ENCODE assay signal across 3 fruit fly cellular contexts in the genomic region with DNA sequence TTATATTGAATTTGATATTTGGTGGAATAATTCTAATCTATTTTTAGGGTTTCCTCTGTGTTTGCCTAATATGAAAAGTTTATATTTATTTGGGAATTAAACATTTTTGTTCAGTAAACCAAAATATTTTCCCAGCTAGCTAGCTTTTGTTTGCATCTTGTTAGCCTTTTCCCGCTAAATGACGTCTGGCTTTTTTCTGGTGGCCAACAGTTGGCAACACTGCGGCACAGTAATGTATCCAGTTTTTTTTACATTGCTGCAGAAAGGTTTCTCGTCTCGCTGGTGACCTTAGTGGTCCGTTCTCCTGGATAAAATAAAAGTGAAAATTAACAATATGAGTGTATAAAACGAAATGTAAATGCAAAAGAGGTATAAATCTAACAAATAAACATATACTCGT.
TF ChIP-seq lines count a peak whose summit lies in the region.

A gene (plus strand): TSS at position 243 of the 400 bp plus-strand sequence.

- TF ChIP-seq CTCF in whole organism, embryonic (GFP tag; optimal IDR thresholded peaks at IDR 0.05; lab: Kevin White, UChicago), result no peak

TF ChIP-seq in whole organism, embryonic, 481 proteins besides CTCF, POLR2A, EP300 and RAD21 (continues in another document):
- TF ChIP-seq Taf1 (GFP tag; IDR thresholded peaks at IDR 0.05; lab: Robert Waterston, UW) (no peak), Bteb2 (GFP tag; optimal IDR thresholded peaks at IDR 0.05; lab: Kevin White, UChicago) (no peak), pzg (GFP tag; optimal IDR thresholded peaks at IDR 0.05; lab: Kevin White, UChicago) (peak; percentile 24), CG2116 (GFP tag; optimal IDR thresholded peaks at IDR 0.05; lab: Kevin White, UChicago) (peak; percentile 16), CG14710 (tag; optimal IDR thresholded peaks at IDR 0.05; lab: Kevin White, UChicago) (peak; percentile 3), ara (GFP tag; IDR thresholded peaks at IDR 0.05; lab: Robert Waterston, UW) (no peak), Med (GFP tag; lab: Kevin White, UChicago) (peak; percentile 73), CG9727 (GFP tag; optimal IDR thresholded peaks at IDR 0.05; lab: Kevin White, UChicago) (no peak), CG2199 (GFP tag; IDR thresholded peaks at IDR 0.05; lab: Robert Waterston, UW) (0 out of 3 replicates have a peak, but pooled peaks have one; percentile 45), CG1603 (tag; optimal IDR thresholded peaks at IDR 0.05; lab: Kevin White, UChicago) (peak; percentile 51), CG30020 (tag; optimal IDR thresholded peaks at IDR 0.05; lab: Kevin White, UChicago) (peak; percentile 80), trem (tag; optimal IDR thresholded peaks at IDR 0.05; lab: Kevin White, UChicago) (peak; percentile 42), HmgD (GFP tag; optimal IDR thresholded peaks at IDR 0.05; lab: Kevin White, UChicago) (no peak), CoRest (tag; optimal IDR thresholded peaks at IDR 0.05; lab: Kevin White, UChicago) (peak; percentile 8), CG9797 (GFP tag; optimal IDR thresholded peaks at IDR 0.05; lab: Kevin White, UChicago) (peak; percentile 2), CG4617 (GFP tag; optimal IDR thresholded peaks at IDR 0.05; lab: Kevin White, UChicago; ENCODE audit: borderline replicate concordance) (peak; percentile 8), CG18011 (GFP tag; optimal IDR thresholded peaks at IDR 0.05; lab: Kevin White, UChicago) (peak; percentile 81), Sry-β (GFP tag; optimal IDR thresholded peaks at IDR 0.05; lab: Kevin White, UChicago) (peak; percentile 90), repo (GFP tag; optimal IDR thresholded peaks at IDR 0.05; lab: Kevin White, UChicago) (no peak), YL-1 (GFP tag; optimal IDR thresholded peaks at IDR 0.05; lab: Kevin White, UChicago) (peak; percentile 32), MESR4 (GFP tag; optimal IDR thresholded peaks at IDR 0.05; lab: Kevin White, UChicago) (peak; percentile 52), stwl (tag; optimal IDR thresholded peaks at IDR 0.05; lab: Kevin White, UChicago) (peak; percentile 7), Nf-YC (tag; optimal IDR thresholded peaks at IDR 0.05; lab: Kevin White, UChicago) (peak; percentile 3), nom (GFP tag; optimal IDR thresholded peaks at IDR 0.05; lab: Kevin White, UChicago) (peak; percentile 2), CG15514 (GFP tag; optimal IDR thresholded peaks at IDR 0.05; lab: Kevin White, UChicago) (peak; percentile 5), Hr51 (GFP tag; optimal IDR thresholded peaks at IDR 0.05; lab: Kevin White, UChicago) (no peak), Sry-δ (GFP tag; optimal IDR thresholded peaks at IDR 0.05; lab: Kevin White, UChicago) (peak; percentile 36), CG8924 (tag; optimal IDR thresholded peaks at IDR 0.05; lab: Kevin White, UChicago) (peak; percentile 31)

TF ChIP-seq in whole organism, prepupa, 60 proteins besides CTCF, POLR2A, EP300 and RAD21:
- TF ChIP-seq ss (GFP tag; optimal IDR thresholded peaks at IDR 0.05; lab: Kevin White, UChicago) (peak in 1 of 2 experiments; percentile 32), CG8319 (GFP tag; optimal IDR thresholded peaks at IDR 0.05; lab: Kevin White, UChicago) (peak; percentile 53), dsx (GFP tag; optimal IDR thresholded peaks at IDR 0.05; lab: Kevin White, UChicago; ENCODE audit: poor library complexity, severe bottlenecking) (peak; percentile 51), Eip78C (GFP tag; lab: Kevin White, UChicago) (peak; percentile 42), CG4318 (GFP tag; optimal IDR thresholded peaks at IDR 0.05; lab: Kevin White, UChicago) (no peak), CG15336 (GFP tag; IDR thresholded peaks at IDR 0.05; lab: Robert Waterston, UW) (no peak)
TF ChIP-seq in whole organism, prepupa: peak in this region for 4.

TF ChIP-seq in whole organism, wandering third instar larva, 38 proteins besides CTCF, POLR2A, EP300 and RAD21:
- TF ChIP-seq Myc (optimal IDR thresholded peaks at IDR 0.05; lab: Kevin White, UChicago), result peak; percentile 69
- no peak for TF ChIP-seq CG9705 (GFP tag; optimal IDR thresholded peaks at IDR 0.05; lab: Kevin White, UChicago)
- TF ChIP-seq sv (GFP tag; optimal IDR thresholded peaks at IDR 0.05; lab: Kevin White, UChicago), result no peak
- TF ChIP-seq fru (GFP tag; optimal IDR thresholded peaks at IDR 0.05; lab: Kevin White, UChicago), result peak; percentile 85
- no peak for TF ChIP-seq pan (optimal IDR thresholded peaks at IDR 0.05; lab: Kevin White, UChicago)
- TF ChIP-seq dl (GFP tag; optimal IDR thresholded peaks at IDR 0.05; lab: Kevin White, UChicago; ENCODE audit: insufficient read depth in 1 of 2, partially characterized antibody in 2 of 2), result no peak
- TF ChIP-seq dmrt93B (GFP tag; optimal IDR thresholded peaks at IDR 0.05; lab: Kevin White, UChicago), result no peak
- no peak for TF ChIP-seq rgr (GFP tag; optimal IDR thresholded peaks at IDR 0.05; lab: Kevin White, UChicago)
- TF ChIP-seq HLH106 (tag; optimal IDR thresholded peaks at IDR 0.05; lab: Kevin White, UChicago), result no peak
- peak; percentile 60 for TF ChIP-seq woc (GFP tag; optimal IDR thresholded peaks at IDR 0.05; lab: Kevin White, UChicago)
- no peak for TF ChIP-seq CrebA (GFP tag; optimal IDR thresholded peaks at IDR 0.05; lab: Kevin White, UChicago; ENCODE audit: borderline replicate concordance)
- TF ChIP-seq foxo (GFP tag; optimal IDR thresholded peaks at IDR 0.05; lab: Kevin White, UChicago), result no peak
- TF ChIP-seq psq (GFP tag; optimal IDR thresholded peaks at IDR 0.05; lab: Kevin White, UChicago), result no peak
- no peak for TF ChIP-seq N (GFP tag; optimal IDR thresholded peaks at IDR 0.05; lab: Kevin White, UChicago)
TF ChIP-seq in whole organism, wandering third instar larva: peak in this region for 3.
